Worm (Caenorhabditis elegans): ENCODE results near the gene W06D11.5.

- TF ChIP-seq mab-5 (tag; optimal IDR thresholded peaks at IDR 0.05) = no peak
- TF ChIP-seq nhr-76 (tag; optimal IDR thresholded peaks at IDR 0.05) = no peak
- no peak for TF ChIP-seq nhr-2 (tag; optimal IDR thresholded peaks at IDR 0.05)
- no peak for TF ChIP-seq pha-4 (tag; optimal IDR thresholded peaks at IDR 0.05)
- TF ChIP-seq mep-1 (tag; optimal IDR thresholded peaks at IDR 0.05) = no peak
- TF ChIP-seq lin-13 (tag; optimal IDR thresholded peaks at IDR 0.05) = no peak
- TF ChIP-seq nhr-28 (tag; optimal IDR thresholded peaks at IDR 0.05) = no peak
- TF ChIP-seq sptf-1 (tag; optimal IDR thresholded peaks at IDR 0.05) = no peak
- TF ChIP-seq snpc-4 (tag; optimal IDR thresholded peaks at IDR 0.05) = no peak
- no peak for TF ChIP-seq unc-62 (GFP tag; optimal IDR thresholded peaks at IDR 0.05)
These were observed 43.3 kb upstream of the W06D11.5 start, which contains the start of gene E01G6.2 for ce11 chrX:12256594-12257048.

All from whole organism, mixed stage, embryonic.